Worm (Caenorhabditis elegans) whole organism, L4/young adult: ENCODE results near the gene F57A8.6.

Source experiments
- W03F9.2 ChIP-seq: fragments of 150-350 bp; optimal IDR thresholded peaks from 2 replicates; lab custom pipeline; 2014; ENCODE audit warnings: missing biosample characterization, missing genetic modification characterization
- dao-5 ChIP-seq: sonication (generic microtip); optimal IDR thresholded peaks from 2 replicates; lab custom pipeline; 2016; ENCODE audit warnings: missing genotype, missing genetic modification characterization, moderate library complexity, missing compliant biosample characterization
- him-1 ChIP-seq: sonication (generic microtip); optimal IDR thresholded peaks from 2 replicates; lab custom pipeline; 2016; ENCODE audit warnings: missing genotype, missing genetic modification reagents, missing genetic modification characterization, missing compliant biosample characterization

DNA sequence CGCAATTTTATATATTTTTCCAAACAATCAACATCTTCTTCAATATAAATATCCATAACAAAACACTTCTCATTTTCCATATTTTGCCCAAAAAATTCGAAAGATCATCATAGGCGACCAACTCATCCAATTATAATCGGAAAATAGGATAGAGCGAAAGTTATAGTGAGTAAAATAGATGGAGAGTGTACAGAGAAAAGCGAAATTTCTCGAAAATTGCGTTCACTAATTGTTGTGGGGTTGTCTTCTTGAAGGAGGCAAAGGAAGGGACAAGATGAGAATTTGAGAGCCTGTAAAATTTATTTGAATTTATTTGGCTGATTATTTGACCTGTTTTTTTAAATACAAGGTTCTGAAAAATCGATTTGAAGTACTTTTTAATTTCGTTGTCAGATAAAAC is 38.1 kb downstream of the F57A8.6 start:
- TF ChIP-seq him-1 (tag; lab: Kevin White, UChicago) = no peak
- no peak for TF ChIP-seq W03F9.2
- no peak for TF ChIP-seq dao-5 (tag; lab: Kevin White, UChicago)
